Worm (Caenorhabditis elegans): ENCODE data around the gene Y69H2.9.
A peak's percentile ranks its signal among the peaks of the same experiment; 100 is the strongest.

Gene Y69H2.9

DNA sequence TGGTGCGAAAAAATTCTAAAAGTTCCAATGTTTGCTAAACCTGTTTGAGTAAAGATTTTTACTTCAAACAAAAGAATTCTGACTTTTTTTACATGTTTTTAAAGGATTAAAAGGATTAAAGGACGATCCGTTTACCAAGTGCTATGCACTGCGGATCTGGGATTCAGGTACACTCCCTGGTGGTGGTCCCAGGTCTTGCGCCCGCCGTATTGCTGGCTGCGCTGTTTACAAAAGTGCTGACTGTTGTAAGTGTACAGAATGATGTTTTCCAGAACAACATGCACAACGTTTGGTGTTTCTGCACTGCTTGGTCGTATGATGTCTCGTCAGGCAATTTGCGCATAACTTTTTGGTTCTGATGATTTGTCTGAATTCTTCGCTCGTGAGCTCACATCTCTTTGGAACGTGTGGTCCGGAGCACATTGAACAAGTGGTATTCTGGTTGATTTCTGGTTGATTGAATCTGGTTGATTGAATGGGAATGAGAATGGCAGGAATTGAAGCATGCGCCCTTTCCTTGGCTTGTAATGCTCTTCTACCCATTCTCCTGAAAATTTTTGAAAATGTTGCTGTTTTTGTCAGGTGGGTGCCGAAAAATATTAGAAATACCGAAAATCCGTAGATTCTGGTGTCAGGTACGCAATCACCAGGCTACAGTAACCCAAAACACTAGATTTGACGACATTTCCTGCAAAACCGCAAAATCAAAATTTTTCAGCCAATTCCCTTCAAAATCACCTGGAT is 4.2 kb downstream of the Y69H2.9 start:
- TF ChIP-seq W03F9.2 (tag; optimal IDR thresholded peaks at IDR 0.05) (no peak), dao-5 (tag; optimal IDR thresholded peaks at IDR 0.05) (no peak), him-1 (tag; optimal IDR thresholded peaks at IDR 0.05) (no peak)

DNA sequence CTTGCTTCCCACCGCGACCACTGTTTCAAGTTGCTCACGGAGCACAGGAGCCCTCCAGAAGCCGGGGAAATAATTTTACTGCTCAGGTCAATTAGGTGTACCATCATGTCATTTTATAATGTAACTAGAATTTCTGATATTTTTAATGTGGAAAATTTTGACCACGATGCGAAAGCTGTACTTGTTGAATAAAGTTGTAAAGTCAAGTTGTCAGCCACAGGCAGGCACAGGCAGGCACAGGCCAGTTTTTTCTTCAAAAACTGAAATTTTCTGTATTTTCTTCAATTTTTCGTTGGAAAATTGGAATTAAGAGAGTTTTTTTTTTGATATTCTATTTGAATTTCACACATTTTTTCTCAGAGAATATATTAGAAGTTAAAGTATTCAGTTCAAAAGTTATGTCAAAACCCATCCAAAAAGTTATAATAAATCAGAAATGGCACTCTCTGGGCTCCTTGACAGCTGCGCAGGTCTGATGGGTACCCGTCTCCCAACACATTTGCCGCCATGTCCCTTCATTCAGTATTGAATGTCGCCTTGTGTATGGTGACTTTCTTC is 4.8 kb downstream of the Y69H2.9 start, which contains the start of gene Y17D7C.1:
Gene Y17D7C.1 (plus strand): TSS at position 508 of the 558 bp plus-strand sequence.
- TF ChIP-seq W03F9.2 (tag; optimal IDR thresholded peaks at IDR 0.05) (no peak), dao-5 (tag; optimal IDR thresholded peaks at IDR 0.05) (no peak), him-1 (tag; optimal IDR thresholded peaks at IDR 0.05) (no peak)

DNA sequence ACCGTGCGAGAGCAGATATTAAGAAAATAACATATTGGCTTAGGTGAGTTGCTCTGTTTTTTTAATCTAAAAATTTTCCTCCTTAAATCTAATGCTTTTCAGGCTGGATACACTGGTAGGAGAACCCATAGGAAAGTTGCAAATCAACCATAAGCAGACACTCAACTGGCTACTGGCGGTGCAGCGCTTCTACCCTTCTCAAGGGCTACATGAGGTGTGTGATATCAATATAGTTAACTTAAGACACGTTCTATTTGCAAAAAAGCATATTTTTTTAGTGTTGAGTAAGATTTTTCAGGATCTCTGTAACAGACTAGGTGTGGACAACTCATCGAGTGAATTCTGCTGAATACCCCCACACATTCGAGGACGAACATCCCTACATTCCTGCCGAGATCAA is 6.7 kb downstream of the Y69H2.9 start:
- TF ChIP-seq dao-5 (tag; optimal IDR thresholded peaks at IDR 0.05) (no peak), him-1 (tag; optimal IDR thresholded peaks at IDR 0.05) (no peak), W03F9.2 (tag; optimal IDR thresholded peaks at IDR 0.05) (no peak)

DNA sequence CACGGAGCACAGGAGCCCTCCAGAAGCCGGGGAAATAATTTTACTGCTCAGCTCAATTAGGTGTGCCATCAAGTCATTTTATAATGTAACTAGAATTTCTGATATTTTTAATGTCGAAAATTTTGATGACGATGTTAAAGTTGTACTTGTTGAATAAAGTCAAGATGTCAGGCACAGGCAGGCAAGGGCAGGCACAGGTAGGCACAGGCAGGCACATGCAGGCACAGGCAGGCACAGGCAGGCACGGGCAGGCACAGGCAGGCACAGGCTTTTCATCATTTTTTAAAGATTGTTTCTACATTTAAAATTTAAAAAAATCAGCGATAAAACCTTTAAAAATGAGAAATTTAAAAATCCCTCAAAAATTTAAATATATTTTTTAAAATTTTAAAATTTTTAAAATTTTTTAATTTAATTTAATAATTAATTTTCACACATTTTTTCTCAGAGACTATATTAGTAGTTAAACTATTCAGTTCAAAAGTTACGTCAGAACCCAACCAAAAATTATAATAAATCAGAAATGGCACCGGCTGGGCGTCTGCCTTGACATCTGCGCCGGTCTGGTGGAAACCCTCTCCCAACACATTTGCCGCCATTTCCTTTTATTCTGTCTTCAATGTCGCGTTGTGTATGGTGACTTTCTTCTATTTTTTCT is 8.0 kb downstream of the Y69H2.9 start, which contains the start of gene Y17D7C.6:
Gene Y17D7C.6 (plus strand): TSS at position 608 of the 658 bp plus-strand sequence.
- TF ChIP-seq W03F9.2 (tag; optimal IDR thresholded peaks at IDR 0.05) (no peak), him-1 (tag; optimal IDR thresholded peaks at IDR 0.05) (no peak), dao-5 (tag; optimal IDR thresholded peaks at IDR 0.05) (no peak)

DNA sequence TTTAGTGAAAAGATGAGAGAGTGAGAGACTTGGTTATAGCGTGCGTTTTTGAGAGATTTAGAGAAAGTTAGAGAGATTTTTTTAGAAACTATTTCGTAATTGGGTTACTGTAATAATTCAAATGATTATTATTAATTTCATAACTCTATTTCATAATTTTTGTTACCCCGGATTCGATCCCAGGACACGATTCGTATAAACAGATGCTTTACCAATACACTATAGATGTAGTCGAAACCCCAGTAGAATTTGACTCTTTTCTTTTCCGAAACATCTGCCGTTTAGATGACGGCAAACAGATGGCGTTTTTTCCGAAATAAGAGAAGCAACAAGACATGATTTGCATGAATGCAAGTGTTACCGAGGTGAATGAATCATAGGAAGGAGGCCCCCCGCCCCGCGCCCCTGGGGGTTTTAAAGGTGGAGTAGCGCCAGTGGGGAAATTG is 8.7 kb downstream of the Y69H2.9 start:
- TF ChIP-seq him-1 (tag; optimal IDR thresholded peaks at IDR 0.05) (no peak), W03F9.2 (tag; optimal IDR thresholded peaks at IDR 0.05) (no peak), dao-5 (tag; optimal IDR thresholded peaks at IDR 0.05) (no peak)

DNA sequence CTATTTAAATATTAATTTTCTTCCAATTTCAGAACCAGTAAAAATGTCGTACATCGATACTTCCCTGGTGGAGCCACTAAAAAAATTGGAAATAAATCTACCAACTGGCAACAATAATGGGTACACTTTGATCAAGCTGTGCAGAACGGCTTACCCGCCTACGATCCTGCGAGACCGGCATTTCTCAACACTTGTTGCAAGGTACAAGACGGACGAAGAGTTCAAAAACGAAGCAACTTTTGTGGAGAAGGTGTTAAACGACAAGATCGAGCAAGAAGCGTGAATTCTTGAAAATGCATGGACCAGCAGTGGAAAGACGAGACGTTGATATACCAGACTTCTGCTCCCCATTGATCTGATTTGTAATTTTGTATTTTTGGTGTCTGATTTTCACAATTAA is 10.0 kb downstream of the Y69H2.9 start:
- TF ChIP-seq him-1 (tag; optimal IDR thresholded peaks at IDR 0.05) (no peak), W03F9.2 (tag; optimal IDR thresholded peaks at IDR 0.05) (no peak), dao-5 (tag; optimal IDR thresholded peaks at IDR 0.05) (no peak)

DNA sequence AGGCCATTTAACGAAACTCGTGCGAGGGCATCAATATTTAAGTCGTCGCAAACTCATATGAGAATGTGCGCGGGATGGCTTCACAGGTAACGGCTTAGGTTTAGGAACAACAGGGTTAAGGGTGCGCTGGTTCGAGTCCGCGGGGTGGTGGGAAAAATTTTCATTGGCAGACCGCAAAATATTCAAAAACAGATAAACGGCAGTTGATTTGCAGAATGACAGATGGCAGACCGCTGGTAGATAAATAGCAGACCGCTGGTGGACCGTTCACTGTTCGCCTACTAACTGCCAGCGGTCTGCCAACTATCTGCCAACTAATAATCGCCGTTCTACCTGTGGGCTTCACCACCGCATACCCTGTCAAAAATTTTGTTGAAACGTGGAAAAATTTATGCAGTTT is 10.8 kb downstream of the Y69H2.9 start:
- TF ChIP-seq dao-5 (tag; optimal IDR thresholded peaks at IDR 0.05) (no peak), him-1 (tag; optimal IDR thresholded peaks at IDR 0.05) (no peak), W03F9.2 (tag; optimal IDR thresholded peaks at IDR 0.05) (no peak)

- TF ChIP-seq him-1 (tag; optimal IDR thresholded peaks at IDR 0.05), result no peak
- TF ChIP-seq W03F9.2 (tag; optimal IDR thresholded peaks at IDR 0.05), result no peak
- no peak for TF ChIP-seq dao-5 (tag; optimal IDR thresholded peaks at IDR 0.05)
Observed at ce11 chrV:18719412-18719811, 18.1 kb downstream of the Y69H2.9 start.

ce11 chrV:18719956-18720489 is 18.7 kb downstream of the Y69H2.9 start, which contains the start of gene Y17D7C.2:
TSS of gene Y17D7C.2 (minus strand) at chrV:18719987.
- no peak for TF ChIP-seq him-1 (tag; optimal IDR thresholded peaks at IDR 0.05)

DNA sequence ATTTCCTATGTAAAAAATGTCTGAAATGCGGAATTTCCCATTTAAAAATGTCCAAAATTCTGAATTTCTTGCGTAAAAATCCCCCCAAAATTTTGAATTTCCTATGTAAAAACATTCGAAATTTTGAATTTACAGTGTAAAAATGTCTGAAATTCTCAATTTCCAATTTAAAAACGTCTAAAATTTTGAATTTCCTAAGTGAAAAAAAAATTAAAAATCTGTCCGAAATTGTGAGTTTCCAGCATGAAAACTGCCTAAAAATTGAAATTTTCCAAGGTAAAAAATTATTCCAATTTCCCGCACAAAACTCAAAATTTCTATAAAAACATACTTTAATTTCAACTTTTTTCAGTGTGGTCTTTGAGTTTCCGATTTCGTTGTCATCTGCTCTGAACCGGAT is 20.5 kb downstream of the Y69H2.9 start:
- TF ChIP-seq dao-5 (tag; optimal IDR thresholded peaks at IDR 0.05) (no peak), W03F9.2 (tag; optimal IDR thresholded peaks at IDR 0.05) (no peak), him-1 (tag; optimal IDR thresholded peaks at IDR 0.05) (no peak)

DNA sequence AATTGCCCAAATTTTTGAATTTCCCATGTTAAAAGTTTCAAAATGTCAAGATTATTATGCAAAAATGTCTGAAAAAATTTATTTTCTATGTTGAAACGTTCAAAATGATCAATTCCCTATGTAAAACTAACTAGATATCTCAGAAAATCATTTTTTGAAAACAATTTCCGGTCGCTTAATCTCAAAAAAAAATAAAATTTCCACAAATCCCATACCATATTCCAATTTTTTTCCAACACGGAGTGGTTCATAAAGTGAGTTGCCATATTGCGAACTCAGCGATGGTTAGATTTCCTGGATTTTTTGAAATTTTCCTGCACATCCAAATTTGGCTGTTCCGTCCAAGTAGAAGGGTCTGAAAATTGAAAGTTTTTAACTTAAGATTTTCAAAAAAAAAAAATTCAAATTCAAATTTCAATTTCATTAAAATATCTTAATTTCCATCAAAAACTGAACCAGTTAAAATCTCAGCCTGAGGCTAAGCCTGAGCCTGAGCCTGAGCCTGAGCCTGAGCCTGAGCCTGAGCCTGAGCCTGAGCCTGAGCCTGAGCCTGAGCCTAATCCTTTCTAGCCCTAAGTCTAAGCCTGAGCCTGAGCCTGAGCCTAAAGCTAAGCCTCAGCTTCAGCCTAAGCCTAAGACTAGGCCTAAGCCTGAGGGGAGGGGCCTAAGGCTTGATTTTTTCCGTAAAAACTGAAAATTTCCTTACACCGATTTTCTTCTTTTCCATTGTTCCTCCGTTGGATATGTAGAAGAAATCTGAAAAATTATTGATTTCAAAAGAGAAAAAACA is 21.4 kb downstream of the Y69H2.9 start:
- TF ChIP-seq him-1 (tag; optimal IDR thresholded peaks at IDR 0.05) (no peak), dao-5 (tag; optimal IDR thresholded peaks at IDR 0.05) (no peak), W03F9.2 (tag; optimal IDR thresholded peaks at IDR 0.05) (no peak)

ce11 chrV:18723604-18724003 is 22.3 kb downstream of the Y69H2.9 start:
- TF ChIP-seq him-1 (tag; optimal IDR thresholded peaks at IDR 0.05) (no peak), W03F9.2 (tag; optimal IDR thresholded peaks at IDR 0.05) (peak; percentile 58)

DNA sequence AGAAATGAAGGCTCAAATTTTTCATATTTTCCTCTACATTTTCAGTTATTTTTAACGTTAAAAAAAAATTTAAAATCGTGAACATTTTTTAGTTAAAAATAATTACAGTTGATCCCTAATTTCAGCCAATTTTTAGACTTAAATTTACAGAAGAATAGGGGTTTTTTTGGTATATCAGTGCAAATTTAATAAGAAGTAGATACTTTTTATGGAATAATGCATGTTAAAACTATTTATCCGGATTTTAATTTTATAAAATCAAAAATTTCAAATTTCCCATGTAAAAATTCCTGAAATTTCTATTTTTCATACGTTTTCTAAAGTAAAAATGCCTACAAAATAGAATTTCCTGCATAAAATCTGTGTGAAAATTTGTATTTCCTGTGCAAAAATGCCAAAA is 22.7 kb downstream of the Y69H2.9 start:
- TF ChIP-seq W03F9.2 (tag; optimal IDR thresholded peaks at IDR 0.05), result no peak
- no peak for TF ChIP-seq him-1 (tag; optimal IDR thresholded peaks at IDR 0.05)
- no peak for TF ChIP-seq dao-5 (tag; optimal IDR thresholded peaks at IDR 0.05)
